Fruit fly (Drosophila melanogaster) S2 (cell line): ENCODE results near the gene CCT2.

Experiments
- CG8478 ChIP-seq: fragments of >200 bp; optimal IDR thresholded peaks from 2 replicates; lab custom pipeline; 2018
- CTCF ChIP-seq, 2 experiments: fragments of >200 bp; optimal IDR thresholded peaks; 2 replicates each; lab custom pipeline; 2018

Gene CCT2

DNA sequence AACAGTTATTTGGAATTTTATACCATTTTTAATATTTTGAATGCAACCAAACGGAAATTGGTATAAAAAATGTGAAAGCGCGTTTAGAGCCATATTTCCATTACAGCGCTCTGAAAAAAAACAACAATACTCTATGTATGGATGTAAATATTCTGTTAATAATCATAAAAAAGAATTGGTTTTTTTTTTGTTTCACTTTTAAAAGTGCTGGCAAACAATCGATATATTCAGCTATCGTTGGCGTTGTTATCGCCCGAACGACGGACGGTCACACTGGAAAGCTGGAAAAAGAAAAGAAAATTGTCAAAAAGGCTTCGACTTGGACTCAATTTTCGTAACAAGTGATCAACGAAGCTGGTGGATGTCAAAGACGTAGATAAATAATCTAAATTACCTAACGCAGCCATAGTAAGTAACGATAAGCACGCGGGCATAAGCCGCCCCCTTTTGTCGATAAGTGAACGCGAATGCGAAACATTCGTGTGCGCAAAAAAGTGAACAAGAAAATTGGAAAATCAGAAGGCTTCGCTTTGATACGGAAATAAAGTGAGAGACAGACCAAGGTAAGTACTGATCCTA is 53.0 kb downstream of the CCT2 start, which contains the start of gene CG7065:
Gene CG7065, plus strand, starts transcription at position 270 of the 579 bp plus-strand sequence.
- TF ChIP-seq CTCF (optimal IDR thresholded peaks at IDR 0.05; lab: Kevin White, UChicago) (no peak), CG8478 (lab: Kevin White, UChicago) (no peak)
